Worm (Caenorhabditis elegans) whole organism, young adult: Measurements from ENCODE around the gene Y45G12B.3.

Source experiments
- F33H1.4 ChIP-seq: fragments of 200-800 bp; sonication (Bioruptor generic); IDR thresholded peaks from 2 replicates; pipeline ENCODE4 v1.3.6; 2022; ENCODE audit warnings: missing genetic modification reagents, missing genetic modification characterization, missing compliant biosample characterization
- F37B4.10 ChIP-seq: fragments of 200-800 bp; sonication (Bioruptor generic); IDR thresholded peaks from 2 replicates; pipeline ENCODE4 v1.3.6; 2022; ENCODE audit warnings: missing genetic modification characterization, missing compliant biosample characterization
- F55B11.4 ChIP-seq: sonication (generic microtip); optimal IDR thresholded peaks from 2 replicates; lab custom pipeline; 2016; ENCODE audit warnings: missing compliant biosample characterization, missing genetic modification characterization, borderline replicate concordance; ENCODE audit not compliant: insufficient read depth
- F57C9.4 ChIP-seq: sonication (generic microtip); optimal IDR thresholded peaks from 2 replicates; lab custom pipeline; 2017; ENCODE audit warnings: mild to moderate bottlenecking, missing genetic modification characterization, missing compliant biosample characterization
- Y53F4B.3 ChIP-seq: fragments of 200-800 bp; sonication (Bioruptor generic); IDR thresholded peaks from 2 replicates; pipeline ENCODE4 v1.3.6; 2022; ENCODE audit warnings: missing genetic modification reagents, missing genetic modification characterization, missing compliant biosample characterization
- ZK185.1 ChIP-seq: sonication (generic microtip); optimal IDR thresholded peaks from 2 replicates; lab custom pipeline; 2016; ENCODE audit warnings: mild to moderate bottlenecking, missing genetic modification characterization, missing compliant biosample characterization; ENCODE audit not compliant: poor library complexity, severe bottlenecking
- akir-1 ChIP-seq: fragments of 200-800 bp; sonication (Bioruptor generic); optimal IDR thresholded peaks from 2 replicates; lab custom pipeline; 2018; ENCODE audit warnings: mild to moderate bottlenecking, missing genetic modification characterization, moderate library complexity, missing compliant biosample characterization
- cebp-1 ChIP-seq, 2 experiments: fragments of 200-800 bp in 1 of 2; sonication (Bioruptor generic) in 1 of 2; sonication (generic microtip) in 1 of 2; IDR thresholded peaks in 1 of 2; optimal IDR thresholded peaks in 1 of 2; 2 replicates each; pipeline versions ENCODE4 v1.3.6 to Lab custom; 2017 to 2022; ENCODE audit warnings: missing compliant biosample characterization in 2 of 2, missing genetic modification characterization in 2 of 2, mild to moderate bottlenecking in 1 of 2, missing genetic modification reagents in 1 of 2, moderate library complexity in 1 of 2
- chd-7 ChIP-seq: sonication (generic microtip); optimal IDR thresholded peaks from 2 replicates; lab custom pipeline; 2016; ENCODE audit warnings: mild to moderate bottlenecking, missing genetic modification characterization, moderate library complexity, missing compliant biosample characterization
- die-1 ChIP-seq: sonication (generic microtip); optimal IDR thresholded peaks from 2 replicates; lab custom pipeline; 2016; ENCODE audit warnings: missing genotype, mild to moderate bottlenecking, missing genetic modification characterization, missing compliant biosample characterization
- dpff-1 ChIP-seq: sonication (generic microtip); optimal IDR thresholded peaks from 2 replicates; lab custom pipeline; 2017; ENCODE audit warnings: mild to moderate bottlenecking, missing genetic modification characterization, missing compliant biosample characterization
- egl-18 ChIP-seq: fragments of 200-800 bp; sonication (Bioruptor generic); IDR thresholded peaks from 2 replicates; pipeline ENCODE4 v1.3.6; 2022; ENCODE audit warnings: missing genetic modification reagents, missing genetic modification characterization, missing compliant biosample characterization
- egl-44 ChIP-seq: fragments of 200-800 bp; sonication (Bioruptor generic); IDR thresholded peaks from 2 replicates; pipeline ENCODE4 v1.3.6; 2022; ENCODE audit warnings: missing genetic modification reagents, missing genetic modification characterization, missing compliant biosample characterization
- ets-4 ChIP-seq: fragments of 200-800 bp; sonication (Bioruptor generic); optimal IDR thresholded peaks from 2 replicates; lab custom pipeline; 2018; ENCODE audit warnings: mild to moderate bottlenecking, missing genetic modification characterization, missing compliant biosample characterization
- fkh-3 ChIP-seq: sonication (generic microtip); optimal IDR thresholded peaks from 2 replicates; lab custom pipeline; 2016; ENCODE audit warnings: mild to moderate bottlenecking, missing genetic modification characterization, missing compliant biosample characterization
- gei-17 ChIP-seq: fragments of 200-800 bp; sonication (Bioruptor generic); optimal IDR thresholded peaks from 2 replicates; lab custom pipeline; 2018; ENCODE audit warnings: mild to moderate bottlenecking, missing genetic modification characterization, missing compliant biosample characterization
- hrde-1 ChIP-seq: sonication (generic microtip); optimal IDR thresholded peaks from 2 replicates; lab custom pipeline; 2016; ENCODE audit warnings: missing genetic modification characterization, mild to moderate bottlenecking, missing compliant biosample characterization, moderate library complexity, missing genotype, missing genetic modification reagents, borderline replicate concordance
- lag-1 ChIP-seq: fragments of 200-800 bp; sonication (Bioruptor generic); IDR thresholded peaks from 2 replicates; pipeline ENCODE4 v1.3.6; 2022; ENCODE audit warnings: missing genetic modification reagents, missing genetic modification characterization, missing compliant biosample characterization
- lin-40 ChIP-seq: sonication (generic microtip); optimal IDR thresholded peaks from 2 replicates; lab custom pipeline; 2016; ENCODE audit warnings: missing genetic modification characterization, mild to moderate bottlenecking, missing compliant biosample characterization, missing genotype, missing genetic modification reagents
- madf-10 ChIP-seq: sonication (generic microtip); optimal IDR thresholded peaks from 2 replicates; lab custom pipeline; 2016; ENCODE audit warnings: mild to moderate bottlenecking, missing genetic modification characterization, missing compliant biosample characterization
- madf-3 ChIP-seq: fragments of 200-800 bp; sonication (Bioruptor generic); IDR thresholded peaks from 2 replicates; pipeline ENCODE4 v1.3.6; 2022; ENCODE audit warnings: missing genetic modification reagents, missing genetic modification characterization, missing compliant biosample characterization
- madf-6 ChIP-seq: fragments of 200-800 bp; sonication (Bioruptor generic); IDR thresholded peaks from 2 replicates; pipeline ENCODE4 v1.3.6; 2022; ENCODE audit warnings: missing genetic modification reagents, missing genetic modification characterization, missing compliant biosample characterization
- mel-28 ChIP-seq: sonication (generic microtip); optimal IDR thresholded peaks from 2 replicates; lab custom pipeline; 2016; ENCODE audit warnings: borderline replicate concordance, mild to moderate bottlenecking, missing genetic modification characterization, missing compliant biosample characterization
- nfya-1 ChIP-seq: sonication (generic microtip); optimal IDR thresholded peaks from 2 replicates; lab custom pipeline; 2017; ENCODE audit warnings: antibody characterized with exemption, missing compliant biosample characterization, missing genetic modification characterization, borderline replicate concordance; ENCODE audit not compliant: insufficient read depth
- nfyb-1 ChIP-seq: fragments of 200-800 bp; sonication (Bioruptor generic); IDR thresholded peaks from 2 replicates; pipeline ENCODE4 v1.3.6; 2022; ENCODE audit warnings: missing genetic modification reagents, missing genetic modification characterization, missing compliant biosample characterization
- nhr-80 ChIP-seq: sonication (generic microtip); optimal IDR thresholded peaks from 2 replicates; lab custom pipeline; 2016; ENCODE audit warnings: missing genetic modification characterization, missing compliant biosample characterization
- nhr-90 ChIP-seq: sonication (generic microtip); optimal IDR thresholded peaks from 2 replicates; lab custom pipeline; 2016; ENCODE audit warnings: missing genotype, mild to moderate bottlenecking, missing genetic modification characterization, missing compliant biosample characterization
- pbrm-1 ChIP-seq: fragments of 200-800 bp; sonication (Bioruptor generic); IDR thresholded peaks from 2 replicates; pipeline ENCODE4 v1.3.6; 2022; ENCODE audit warnings: missing genetic modification reagents, missing genetic modification characterization, missing compliant biosample characterization
- repo-1 ChIP-seq: sonication (generic microtip); optimal IDR thresholded peaks from 2 replicates; lab custom pipeline; 2017; ENCODE audit warnings: mild to moderate bottlenecking, missing genetic modification characterization, missing compliant biosample characterization
- rpc-1 ChIP-seq, 2 experiments: fragments of 150-350 bp in 1 of 2; sonication (generic microtip) in 1 of 2; optimal IDR thresholded peaks; 2 replicates each; lab custom pipeline; 2014 to 2018; ENCODE audit warnings: missing biosample characterization in 1 of 2, missing genetic modification characterization in 1 of 2, missing genetic modification reagents in 1 of 2, missing genotype in 1 of 2
- snpc-3.4 ChIP-seq: sonication (generic microtip); optimal IDR thresholded peaks from 2 replicates; lab custom pipeline; 2017; ENCODE audit warnings: missing genetic modification characterization, mild to moderate bottlenecking, missing compliant biosample characterization, antibody characterized with exemption, moderate library complexity, missing genotype, missing genetic modification reagents
- snpc-4 ChIP-seq, 5 experiments: fragments of 150-350 bp in 1 of 5; sonication (generic microtip) in 4 of 5; optimal IDR thresholded peaks; 2 replicates each; lab custom pipeline; 2014 to 2018; ENCODE audit warnings: missing genetic modification characterization in 5 of 5, missing biosample characterization in 3 of 5, antibody characterized with exemption in 2 of 5, mild to moderate bottlenecking in 2 of 5, missing compliant biosample characterization in 2 of 5, missing genotype in 2 of 5, moderate library complexity in 2 of 5, missing genetic modification reagents in 1 of 5
- tbp1 ChIP-seq: fragments of 200-800 bp; sonication (Bioruptor generic); optimal IDR thresholded peaks from 2 replicates; lab custom pipeline; 2018; ENCODE audit warnings: mild to moderate bottlenecking, missing genetic modification characterization, missing compliant biosample characterization
- tlf-1 ChIP-seq: fragments of 200-800 bp; sonication (Bioruptor generic); optimal IDR thresholded peaks from 2 replicates; lab custom pipeline; 2018; ENCODE audit warnings: mild to moderate bottlenecking, missing genetic modification characterization, missing compliant biosample characterization
- xnd-1 ChIP-seq: sonication (generic microtip); optimal IDR thresholded peaks from 2 replicates; lab custom pipeline; 2016; ENCODE audit warnings: missing genotype, missing genetic modification reagents, missing genetic modification characterization, missing compliant biosample characterization
- zim-3 ChIP-seq: sonication (generic microtip); optimal IDR thresholded peaks from 2 replicates; lab custom pipeline; 2017; ENCODE audit warnings: mild to moderate bottlenecking, missing genetic modification characterization, moderate library complexity, missing compliant biosample characterization
- ztf-18 ChIP-seq: sonication (generic microtip); optimal IDR thresholded peaks from 2 replicates; lab custom pipeline; 2016; ENCODE audit warnings: missing genotype, mild to moderate bottlenecking, missing genetic modification characterization, missing compliant biosample characterization
- ztf-26 ChIP-seq: sonication (generic microtip); optimal IDR thresholded peaks from 2 replicates; lab custom pipeline; 2017; ENCODE audit warnings: missing genetic modification characterization, missing compliant biosample characterization
- ztf-3 ChIP-seq: fragments of 200-800 bp; sonication (Bioruptor generic); optimal IDR thresholded peaks from 2 replicates; lab custom pipeline; 2018; ENCODE audit warnings: mild to moderate bottlenecking, missing genetic modification characterization, missing compliant biosample characterization
- ztf-6 ChIP-seq: fragments of 200-800 bp; sonication (Bioruptor generic); IDR thresholded peaks from 2 replicates; pipeline ENCODE4 v1.3.6; 2022; ENCODE audit warnings: missing genetic modification reagents, missing genetic modification characterization, missing compliant biosample characterization

The Y45G12B.3 gene

ce11 chrV:2652557-2653133, 43.4 kb downstream of the Y45G12B.3 start, which contains the start of the genes W02H5.8 and angl-1:
Gene W02H5.8 (minus strand): TSS chrV:2652657.
Gene angl-1 (plus strand): TSS chrV:2653083.
- TF ChIP-seq fkh-3 (tag; lab: Kevin White, UChicago) (no peak), madf-6 (GFP tag; lab: Robert Waterston, UW) (no peak), nhr-90 (tag; lab: Kevin White, UChicago) (no peak), cebp-1 (GFP tag; IDR thresholded peaks at IDR 0.05; lab: Robert Waterston, UW) (no peak), cebp-1 (tag; optimal IDR thresholded peaks at IDR 0.05; lab: Kevin White, UChicago) (no peak), repo-1 (tag; lab: Kevin White, UChicago) (no peak), die-1 (no peak), F33H1.4 (GFP tag; lab: Robert Waterston, UW) (no peak), xnd-1 (tag; lab: Kevin White, UChicago) (no peak), ets-4 (GFP tag; lab: Kevin White, UChicago) (no peak), nfyb-1 (GFP tag; lab: Robert Waterston, UW) (no peak), zim-3 (tag; lab: Kevin White, UChicago) (no peak), hrde-1 (no peak), egl-44 (GFP tag; lab: Robert Waterston, UW) (no peak), ztf-3 (GFP tag; lab: Kevin White, UChicago) (no peak), nfya-1 (tag; lab: Kevin White, UChicago) (no peak), nhr-80 (no peak)

ce11 chrV:2650980-2651379, 45.1 kb downstream of the Y45G12B.3 start:
- TF ChIP-seq tlf-1 (GFP tag; lab: Kevin White, UChicago) = no peak
- TF ChIP-seq ZK185.1 = no peak
- no peak for TF ChIP-seq F57C9.4 (tag; lab: Kevin White, UChicago)
- TF ChIP-seq lag-1 (GFP tag; lab: Robert Waterston, UW) = no peak
- TF ChIP-seq rpc-1 (optimal IDR thresholded peaks at IDR 0.05; lab: Kevin White, UChicago) = no peak
- TF ChIP-seq rpc-1 (tag; optimal IDR thresholded peaks at IDR 0.05; lab: Kevin White, UChicago) = no peak
- no peak for TF ChIP-seq die-1
- TF ChIP-seq nfya-1 (tag; lab: Kevin White, UChicago) = no peak
- no peak for TF ChIP-seq dpff-1

- TF ChIP-seq chd-7 (tag; lab: Kevin White, UChicago) (no peak), lin-40 (tag; lab: Kevin White, UChicago) (no peak), repo-1 (tag; lab: Kevin White, UChicago) (no peak), hrde-1 (peak; percentile 13), gei-17 (GFP tag; lab: Kevin White, UChicago) (no peak), egl-44 (GFP tag; lab: Robert Waterston, UW) (0 out of 2 replicates have a peak, but pooled peaks have one; percentile 33), Y53F4B.3 (no peak)
- TF ChIP-seq, all 124 proteins: peak for 2
Observed at ce11 chrV:2647222-2647796, 48.7 kb downstream of the Y45G12B.3 start.

- TF ChIP-seq pbrm-1 (no peak), ztf-6 (GFP tag; lab: Robert Waterston, UW) (no peak), tbp1 (GFP tag; lab: Kevin White, UChicago) (no peak), F33H1.4 (GFP tag; lab: Robert Waterston, UW) (no peak), snpc-3.4 (tag; lab: Kevin White, UChicago) (no peak), egl-18 (GFP tag; lab: Robert Waterston, UW) (no peak), tlf-1 (GFP tag; lab: Kevin White, UChicago) (no peak), ztf-18 (no peak), snpc-4 (GFP tag; optimal IDR thresholded peaks at IDR 0.05; lab: Kevin White, UChicago) (no peak), snpc-4 (tag; optimal IDR thresholded peaks at IDR 0.05; lab: Kevin White, UChicago) (no peak), madf-3 (no peak), F55B11.4 (no peak), mel-28 (tag; lab: Kevin White, UChicago) (no peak), ztf-26 (tag; lab: Kevin White, UChicago) (no peak), madf-10 (tag; lab: Kevin White, UChicago) (no peak), F37B4.10 (GFP tag; lab: Robert Waterston, UW) (no peak), akir-1 (GFP tag; lab: Kevin White, UChicago) (no peak), gei-17 (GFP tag; lab: Kevin White, UChicago) (no peak)
Observed at ce11 chrV:2646067-2646466, 50.0 kb downstream of the Y45G12B.3 start.
